Worm (Caenorhabditis elegans) whole organism, L3 larva: ENCODE results near the gene sax-3.

ENCODE experiments used
- ceh-9 ChIP-seq: sonication (generic microtip); optimal IDR thresholded peaks from 2 replicates; lab custom pipeline; 2018; ENCODE audit warnings: missing biosample characterization, missing genetic modification characterization
- egl-27 ChIP-seq: sonication (generic microtip); optimal IDR thresholded peaks from 4 replicates; lab custom pipeline; 2017; ENCODE audit warnings: missing biosample characterization, missing genetic modification reagents, missing genetic modification characterization
- elt-3 ChIP-seq, 3 experiments: fragments of 150-350 bp in 1 of 3; sonication (generic microtip) in 2 of 3; optimal IDR thresholded peaks; 2 replicates in 2 of 3; 4 replicates in 1 of 3; lab custom pipeline; 2014 to 2017; ENCODE audit warnings: missing biosample characterization in 3 of 3, missing genetic modification characterization in 3 of 3
- eor-1 ChIP-seq, 2 experiments: fragments of 150-350 bp; optimal IDR thresholded peaks; 2 replicates each; lab custom pipeline; 2014 to 2018; ENCODE audit warnings: missing biosample characterization in 2 of 2, missing genetic modification characterization in 2 of 2
- fkh-2 ChIP-seq: fragments of 150-350 bp; optimal IDR thresholded peaks from 2 replicates; lab custom pipeline; 2014; ENCODE audit warnings: missing biosample characterization, missing genetic modification reagents, missing genetic modification characterization
- mdl-1 ChIP-seq: fragments of 150-350 bp; optimal IDR thresholded peaks from 2 replicates; lab custom pipeline; 2014; ENCODE audit warnings: missing biosample characterization, missing genetic modification characterization
- nhr-237 ChIP-seq: fragments of 150-350 bp; optimal IDR thresholded peaks from 2 replicates; lab custom pipeline; 2014; ENCODE audit warnings: missing biosample characterization, missing genetic modification characterization
- nhr-76 ChIP-seq: fragments of 150-350 bp; sonication (generic microtip); optimal IDR thresholded peaks from 5 replicates; lab custom pipeline; 2014; ENCODE audit warnings: missing biosample characterization, missing genetic modification characterization
- pha-4 ChIP-seq: fragments of 150-350 bp; optimal IDR thresholded peaks from 2 replicates; lab custom pipeline; 2014; ENCODE audit warnings: missing biosample characterization, missing genetic modification reagents, missing genetic modification characterization
- pqm-1 ChIP-seq: fragments of 150-350 bp; optimal IDR thresholded peaks from 2 replicates; lab custom pipeline; 2017; ENCODE audit warnings: missing biosample characterization, missing genetic modification characterization, inconsistent platforms
- skn-1 ChIP-seq: fragments of 150-350 bp; optimal IDR thresholded peaks from 2 replicates; lab custom pipeline; 2014; ENCODE audit warnings: missing biosample characterization, missing genetic modification characterization
- snpc-4 ChIP-seq: fragments of 150-350 bp; optimal IDR thresholded peaks from 2 replicates; lab custom pipeline; 2014; ENCODE audit warnings: missing biosample characterization, missing genetic modification characterization
- ztf-4 ChIP-seq: fragments of 150-350 bp; optimal IDR thresholded peaks from 2 replicates; lab custom pipeline; 2014; ENCODE audit warnings: missing biosample characterization, missing genetic modification characterization

ce11 chrX:3470307-3470706, 4.6 kb upstream of the sax-3 start:
- no peak for TF ChIP-seq skn-1 (tag; lab: Kevin White, UChicago)
- TF ChIP-seq mdl-1 (tag; lab: Kevin White, UChicago), result no peak
- TF ChIP-seq snpc-4 (tag; lab: Kevin White, UChicago), result no peak
- TF ChIP-seq ztf-4 (tag; lab: Kevin White, UChicago), result no peak
- no peak for TF ChIP-seq nhr-76 (tag; lab: Kevin White, UChicago)
- TF ChIP-seq pqm-1 (tag; lab: Kevin White, UChicago), result no peak
- no peak for TF ChIP-seq eor-1 (tag; optimal IDR thresholded peaks at IDR 0.05; lab: Kevin White, UChicago)
- TF ChIP-seq ceh-9, result no peak
- TF ChIP-seq pha-4 (tag; lab: Kevin White, UChicago), result no peak
- TF ChIP-seq fkh-2 (tag; lab: Kevin White, UChicago), result no peak
- TF ChIP-seq nhr-237, result no peak
- no peak for TF ChIP-seq elt-3 (tag; optimal IDR thresholded peaks at IDR 0.05; lab: Kevin White, UChicago)
- no peak for TF ChIP-seq egl-27
